Fruit fly (Drosophila melanogaster) whole organism, adult: ENCODE data around the gene Spn85F.

Source experiments
- CG5204 ChIP-seq: fragments of 200-800 bp; sonication (Bioruptor generic); optimal IDR thresholded peaks from 2 replicates; lab custom pipeline; 2016; ENCODE audit warnings: missing biosample characterization, missing genetic modification characterization
- CG7101 ChIP-seq: fragments of 200-800 bp; sonication (Bioruptor generic); optimal IDR thresholded peaks from 2 replicates; lab custom pipeline; 2018; ENCODE audit warnings: missing biosample characterization, mild to moderate bottlenecking, missing genetic modification characterization, moderate library complexity
- cic ChIP-seq: fragments of 200-800 bp; sonication (Bioruptor generic); optimal IDR thresholded peaks from 2 replicates; lab custom pipeline; 2017; ENCODE audit warnings: missing biosample characterization, mild to moderate bottlenecking, missing genetic modification characterization, moderate library complexity
- tj ChIP-seq: fragments of 200-800 bp; sonication (Bioruptor generic); optimal IDR thresholded peaks from 3 replicates; lab custom pipeline; 2017; ENCODE audit warnings: missing biosample characterization, mild to moderate bottlenecking, missing genetic modification characterization, moderate library complexity

DNA sequence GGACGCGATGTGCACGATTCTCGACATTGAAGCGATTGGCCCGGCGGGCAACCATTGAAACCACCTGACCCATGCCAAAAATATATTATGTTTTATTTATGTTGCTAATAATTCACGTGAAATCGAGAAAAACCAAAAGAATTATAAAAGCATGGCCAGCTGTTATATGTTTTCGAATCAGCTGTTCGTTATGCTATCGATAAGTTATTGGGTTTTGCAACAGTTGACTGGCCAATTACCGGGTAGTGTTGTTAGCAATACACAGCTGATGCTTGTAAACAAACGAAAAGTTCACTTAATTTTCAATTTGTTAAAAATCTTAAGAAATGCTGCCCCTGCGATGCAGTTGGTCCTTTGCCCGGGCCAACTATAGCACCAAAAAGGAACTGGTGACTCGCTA is 48.4 kb downstream of the Spn85F start, which contains the start of the genes CG11722 and mtTFB2:
- TF ChIP-seq tj (GFP tag; lab: Kevin White, UChicago): no peak
- peak; percentile 29 for TF ChIP-seq CG7101 (tag; lab: Kevin White, UChicago)
- TF ChIP-seq cic: peak; percentile 9
- TF ChIP-seq CG5204 (GFP tag; lab: Kevin White, UChicago): no peak
